Fruit fly (Drosophila melanogaster): ENCODE results near the gene CG16959.

The CG16959 gene

dm6 chr3L:15089887-15090679 is 35.0 kb downstream of the CG16959 start:
- TF ChIP-seq psq (optimal IDR thresholded peaks at IDR 0.05) (no peak), CG8478 (optimal IDR thresholded peaks at IDR 0.05) (no peak), Dll (optimal IDR thresholded peaks at IDR 0.05) (no peak), usp (GFP tag; optimal IDR thresholded peaks at IDR 0.05) (no peak), EcR (GFP tag; optimal IDR thresholded peaks at IDR 0.05) (no peak), pan (optimal IDR thresholded peaks at IDR 0.05) (no peak)

DNA sequence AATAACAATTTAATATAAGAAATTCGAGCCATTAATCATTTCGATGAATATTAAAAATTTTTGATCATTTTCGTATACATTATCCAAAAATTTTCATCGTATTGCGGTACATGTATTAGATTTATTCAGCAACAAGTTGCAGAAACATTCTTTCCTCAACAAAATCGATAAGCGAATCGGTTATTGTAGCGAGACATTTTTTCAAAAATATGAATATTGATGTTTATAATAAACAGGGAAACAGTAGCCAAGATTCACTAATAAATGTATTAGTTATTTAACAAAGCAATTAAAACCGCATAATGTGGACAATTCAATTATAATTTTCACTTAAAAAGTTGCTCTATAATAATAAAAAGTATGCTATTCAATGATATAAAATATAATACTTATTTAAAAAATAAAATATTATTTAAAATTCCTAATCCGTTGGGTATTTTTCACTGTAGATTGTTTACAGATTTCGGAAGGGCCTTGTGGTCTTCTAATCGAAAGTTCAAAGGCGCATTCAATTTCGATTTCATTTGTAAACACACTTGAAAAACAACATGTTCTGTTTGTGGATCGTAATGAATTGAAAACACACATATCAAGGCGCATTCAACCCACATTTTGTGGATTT is 35.9 kb downstream of the CG16959 start:
- TF ChIP-seq psq (optimal IDR thresholded peaks at IDR 0.05): no peak
- no peak for TF ChIP-seq CG8478 (optimal IDR thresholded peaks at IDR 0.05)
- TF ChIP-seq Dll (optimal IDR thresholded peaks at IDR 0.05): no peak
- no peak for TF ChIP-seq usp (GFP tag; optimal IDR thresholded peaks at IDR 0.05)
- no peak for TF ChIP-seq pan (optimal IDR thresholded peaks at IDR 0.05)
- TF ChIP-seq EcR (GFP tag; optimal IDR thresholded peaks at IDR 0.05): no peak

dm6 chr3L:15088285-15088684 is 36.8 kb downstream of the CG16959 start:
- TF ChIP-seq pan (optimal IDR thresholded peaks at IDR 0.05): no peak

- TF ChIP-seq Dll (optimal IDR thresholded peaks at IDR 0.05): no peak
- no peak for TF ChIP-seq psq (optimal IDR thresholded peaks at IDR 0.05)
- no peak for TF ChIP-seq pan (optimal IDR thresholded peaks at IDR 0.05)
- no peak for TF ChIP-seq EcR (GFP tag; optimal IDR thresholded peaks at IDR 0.05)
- TF ChIP-seq usp (GFP tag; optimal IDR thresholded peaks at IDR 0.05): no peak
- no peak for TF ChIP-seq CG8478 (optimal IDR thresholded peaks at IDR 0.05)
These were observed 40.8 kb downstream of the CG16959 start for dm6 chr3L:15084288-15084687.

dm6 chr3L:15079278-15079677 is 45.8 kb downstream of the CG16959 start:
- no peak for TF ChIP-seq EcR (GFP tag; optimal IDR thresholded peaks at IDR 0.05)
- TF ChIP-seq usp (GFP tag; optimal IDR thresholded peaks at IDR 0.05): no peak
- no peak for TF ChIP-seq psq (optimal IDR thresholded peaks at IDR 0.05)
- no peak for TF ChIP-seq pan (optimal IDR thresholded peaks at IDR 0.05)
- TF ChIP-seq CG8478 (optimal IDR thresholded peaks at IDR 0.05): no peak
- TF ChIP-seq Dll (optimal IDR thresholded peaks at IDR 0.05): no peak

DNA sequence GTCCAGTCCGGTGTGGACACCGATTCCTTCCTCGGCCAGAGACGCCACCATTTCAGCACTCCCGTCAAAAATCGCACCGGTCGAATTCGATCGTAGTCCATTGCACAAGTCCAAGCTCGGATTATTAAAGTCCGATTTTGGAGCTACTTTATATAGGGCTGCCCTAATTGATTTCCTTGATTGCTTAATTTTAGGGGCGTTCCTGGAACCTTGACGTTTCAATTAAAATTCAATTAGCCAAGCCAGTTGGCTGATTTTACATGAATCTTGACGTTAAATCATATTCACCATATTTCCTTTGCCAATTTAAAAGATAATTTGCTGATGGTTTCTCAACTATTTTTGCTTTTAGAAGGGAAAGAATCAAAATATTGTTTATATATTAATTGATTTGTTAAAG is 46.8 kb downstream of the CG16959 start, which contains the start of gene Or71a:
Gene Or71a (minus strand): TSS at position 101 of the 400 bp plus-strand sequence.
- TF ChIP-seq pan (optimal IDR thresholded peaks at IDR 0.05): no peak
- TF ChIP-seq EcR (GFP tag; optimal IDR thresholded peaks at IDR 0.05): no peak
- TF ChIP-seq usp (GFP tag; optimal IDR thresholded peaks at IDR 0.05): no peak
- no peak for TF ChIP-seq psq (optimal IDR thresholded peaks at IDR 0.05)
- no peak for TF ChIP-seq CG8478 (optimal IDR thresholded peaks at IDR 0.05)
- no peak for TF ChIP-seq Dll (optimal IDR thresholded peaks at IDR 0.05)

dm6 chr3L:15076380-15076779 is 48.7 kb downstream of the CG16959 start:
- TF ChIP-seq EcR (GFP tag; optimal IDR thresholded peaks at IDR 0.05) (no peak), pan (optimal IDR thresholded peaks at IDR 0.05) (no peak), CG8478 (optimal IDR thresholded peaks at IDR 0.05) (no peak), usp (GFP tag; optimal IDR thresholded peaks at IDR 0.05) (no peak), Dll (optimal IDR thresholded peaks at IDR 0.05) (no peak), psq (optimal IDR thresholded peaks at IDR 0.05) (no peak)

DNA sequence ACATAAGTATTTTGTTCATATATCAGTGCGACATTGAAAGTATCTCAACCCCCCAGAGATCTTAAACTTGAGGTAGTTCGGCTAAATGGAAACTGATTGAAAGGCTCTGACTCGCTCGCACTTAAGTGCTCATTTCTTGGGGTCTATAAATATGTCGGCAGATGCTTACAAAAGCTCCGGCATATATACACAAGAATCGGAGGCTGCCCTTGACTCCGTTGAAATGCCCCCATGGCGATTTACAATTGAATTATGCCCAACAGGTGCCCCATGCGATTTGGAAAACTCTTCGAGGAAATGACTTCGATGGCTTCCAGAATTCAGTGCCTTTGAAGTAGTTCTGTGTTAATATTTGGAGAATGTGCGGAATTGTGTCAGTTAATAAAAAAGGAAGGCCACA is 51.4 kb downstream of the CG16959 start:
- no peak for TF ChIP-seq pan (optimal IDR thresholded peaks at IDR 0.05)
- no peak for TF ChIP-seq Dll (optimal IDR thresholded peaks at IDR 0.05)
- no peak for TF ChIP-seq EcR (GFP tag; optimal IDR thresholded peaks at IDR 0.05)
- TF ChIP-seq psq (optimal IDR thresholded peaks at IDR 0.05): no peak
- no peak for TF ChIP-seq CG8478 (optimal IDR thresholded peaks at IDR 0.05)
- no peak for TF ChIP-seq usp (GFP tag; optimal IDR thresholded peaks at IDR 0.05)

- TF ChIP-seq CG8478 (optimal IDR thresholded peaks at IDR 0.05) (no peak), pan (optimal IDR thresholded peaks at IDR 0.05) (no peak), Dll (optimal IDR thresholded peaks at IDR 0.05) (no peak), EcR (GFP tag; optimal IDR thresholded peaks at IDR 0.05) (no peak), psq (optimal IDR thresholded peaks at IDR 0.05) (no peak), usp (GFP tag; optimal IDR thresholded peaks at IDR 0.05) (no peak)
These were observed 53.0 kb downstream of the CG16959 start for dm6 chr3L:15072149-15072548.
